Worm (Caenorhabditis elegans): ENCODE measurements around the gene gphr-2.

Gene gphr-2

DNA sequence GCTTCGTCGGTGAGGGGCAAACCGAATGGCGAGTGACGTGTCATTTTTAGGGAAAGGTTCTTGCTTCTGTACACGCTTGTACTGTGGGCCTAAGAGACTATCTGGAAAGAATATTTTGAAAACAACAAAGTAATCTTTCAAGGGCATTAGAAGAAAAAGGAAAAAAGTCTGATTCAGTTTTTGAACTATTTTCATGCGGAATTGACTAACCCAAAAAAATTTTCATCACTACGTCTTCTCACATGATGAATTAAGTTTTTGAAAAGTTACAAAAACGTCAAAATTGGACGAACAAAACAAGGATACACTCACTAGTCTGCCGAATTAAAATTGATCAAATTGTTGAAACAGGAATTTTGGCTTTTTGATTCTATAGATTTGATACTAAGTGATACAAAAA, 12.7 kb upstream of the gphr-2 start, which contains the start of gene C11H1.9:
Gene C11H1.9 (minus strand): TSS at position 101 of the 400 bp plus-strand sequence.
- no peak for TF ChIP-seq pha-4 (tag; optimal IDR thresholded peaks at IDR 0.05)

DNA sequence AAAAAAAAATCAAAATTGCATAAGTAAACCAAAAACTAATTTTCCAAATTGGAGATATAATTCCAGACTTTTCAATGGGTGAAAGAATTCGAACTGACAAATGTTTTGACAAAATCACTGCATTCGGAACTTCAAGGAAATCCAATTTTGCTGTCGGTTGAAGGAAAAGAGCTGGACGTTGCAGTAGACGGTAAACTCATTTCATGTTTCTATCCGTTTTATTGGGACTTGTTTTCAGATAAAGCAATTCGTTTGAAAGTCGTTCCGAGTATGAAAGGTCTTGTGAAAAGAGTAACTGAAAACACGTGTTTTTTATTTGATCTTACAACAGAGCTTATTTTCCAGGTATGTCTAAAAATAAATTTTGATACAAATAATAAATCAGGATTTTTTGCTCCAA, 8.6 kb upstream of the gphr-2 start:
- TF ChIP-seq pat-9 (tag; optimal IDR thresholded peaks at IDR 0.05) (no peak), pax-1 (tag; optimal IDR thresholded peaks at IDR 0.05) (no peak), unc-3 (GFP tag; conservative IDR thresholded peaks at IDR 0.05) (no peak), unc-3 (tag; optimal IDR thresholded peaks at IDR 0.05) (no peak), rnt-1 (tag; optimal IDR thresholded peaks at IDR 0.05) (no peak), pag-3 (tag; optimal IDR thresholded peaks at IDR 0.05; ENCODE audit: borderline replicate concordance) (no peak), ets-4 (tag; optimal IDR thresholded peaks at IDR 0.05) (no peak), ahr-1 (tag; optimal IDR thresholded peaks at IDR 0.05) (no peak), F13H6.1 (tag; optimal IDR thresholded peaks at IDR 0.05) (no peak), hlh-8 (tag; optimal IDR thresholded peaks at IDR 0.05) (no peak), ceh-24 (tag; optimal IDR thresholded peaks at IDR 0.05) (no peak), dve-1 (tag; optimal IDR thresholded peaks at IDR 0.05) (no peak), sox-2 (GFP tag; IDR thresholded peaks at IDR 0.05) (no peak), K09A11.1 (tag; optimal IDR thresholded peaks at IDR 0.05; ENCODE audit: insufficient read depth) (no peak), odd-2 (tag; optimal IDR thresholded peaks at IDR 0.05) (no peak), hlh-13 (GFP tag; optimal IDR thresholded peaks at IDR 0.05) (no peak), fkh-10 (GFP tag; optimal IDR thresholded peaks at IDR 0.05) (no peak), pha-2 (tag; optimal IDR thresholded peaks at IDR 0.05) (no peak), ceh-48 (tag; optimal IDR thresholded peaks at IDR 0.05) (no peak)

DNA sequence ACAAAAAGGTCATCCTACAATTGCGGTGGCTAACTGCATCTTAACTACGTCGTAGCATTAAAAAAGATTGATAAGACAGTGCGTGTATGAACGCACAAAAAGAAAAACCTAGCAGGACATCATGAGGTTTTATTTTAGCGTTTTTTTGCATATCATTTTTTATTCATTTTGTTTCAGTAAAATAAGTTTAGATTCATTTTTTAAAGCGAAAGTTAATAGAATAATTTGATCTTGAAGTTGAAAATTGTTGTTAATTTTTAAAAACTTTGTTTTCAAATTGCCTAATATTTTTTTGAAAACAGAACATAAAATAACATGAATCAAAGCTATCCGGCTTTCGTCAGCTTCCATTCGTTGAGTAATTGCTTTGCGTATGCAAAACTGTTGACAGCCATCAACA, 6.1 kb upstream of the gphr-2 start, which contains the start of gene prx-1:
Gene prx-1 (plus strand): TSS at position 301 of the 400 bp plus-strand sequence.
- TF ChIP-seq ztf-16 (tag; optimal IDR thresholded peaks at IDR 0.05) (no peak), hlh-6 (tag; optimal IDR thresholded peaks at IDR 0.05) (no peak), F13H6.1 (tag; optimal IDR thresholded peaks at IDR 0.05) (no peak), pros-1 (tag; optimal IDR thresholded peaks at IDR 0.05) (no peak), zip-5 (tag; optimal IDR thresholded peaks at IDR 0.05) (no peak), ceh-45 (GFP tag; IDR thresholded peaks at IDR 0.05) (no peak), eyg-1 (tag; optimal IDR thresholded peaks at IDR 0.05) (no peak), hlh-30 (tag; optimal IDR thresholded peaks at IDR 0.05; ENCODE audit: insufficient read depth) (no peak), fkh-6 (tag; optimal IDR thresholded peaks at IDR 0.05) (no peak), ttx-3 (tag; optimal IDR thresholded peaks at IDR 0.05) (no peak), ceh-31 (tag; optimal IDR thresholded peaks at IDR 0.05) (no peak), hlh-15 (tag; optimal IDR thresholded peaks at IDR 0.05) (no peak), nfya-1 (tag; optimal IDR thresholded peaks at IDR 0.05) (no peak)

DNA sequence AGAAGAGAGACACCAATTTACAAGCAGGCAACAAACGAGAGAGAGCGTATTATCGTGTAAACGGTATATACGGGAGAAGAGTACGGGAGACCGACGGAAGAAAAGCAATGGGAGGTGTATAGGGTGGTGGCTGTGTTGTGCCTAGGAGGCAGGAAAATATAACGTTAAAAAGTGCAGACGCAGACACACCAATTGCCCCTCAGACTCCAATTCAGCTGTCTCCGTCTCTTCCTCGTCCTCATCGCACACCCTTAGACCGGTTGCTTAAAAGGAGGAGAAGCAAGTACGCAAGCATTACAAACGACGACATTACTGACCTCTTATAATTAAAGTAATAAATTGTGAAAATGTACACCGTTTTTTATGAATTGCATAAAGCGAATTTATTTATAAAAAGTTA, 4.8 kb upstream of the gphr-2 start:
- no peak for TF ChIP-seq fkh-10 (GFP tag; optimal IDR thresholded peaks at IDR 0.05)
- TF ChIP-seq unc-42 (tag; optimal IDR thresholded peaks at IDR 0.05), result peak; percentile 69
- TF ChIP-seq ceh-31 (tag; optimal IDR thresholded peaks at IDR 0.05), result peak; percentile 87
- TF ChIP-seq ztf-16 (tag; optimal IDR thresholded peaks at IDR 0.05), result peak; percentile 40
- peak; percentile 47 for TF ChIP-seq dve-1 (tag; optimal IDR thresholded peaks at IDR 0.05)
- TF ChIP-seq hlh-13 (GFP tag; optimal IDR thresholded peaks at IDR 0.05), result no peak
- TF ChIP-seq elt-2 (tag; optimal IDR thresholded peaks at IDR 0.05), result peak; percentile 31
- TF ChIP-seq ceh-2 (tag; optimal IDR thresholded peaks at IDR 0.05), result peak; percentile 63
- peak; percentile 55 for TF ChIP-seq unc-55 (GFP tag; optimal IDR thresholded peaks at IDR 0.05)
- no peak for TF ChIP-seq ceh-14 (tag; optimal IDR thresholded peaks at IDR 0.05)
- TF ChIP-seq fkh-6 (tag; optimal IDR thresholded peaks at IDR 0.05), result no peak
- peak; percentile 5 for TF ChIP-seq ahr-1 (tag; optimal IDR thresholded peaks at IDR 0.05)
- TF ChIP-seq ceh-19 (GFP tag; optimal IDR thresholded peaks at IDR 0.05), result peak; percentile 60
- TF ChIP-seq C38D4.7 (GFP tag; optimal IDR thresholded peaks at IDR 0.05), result peak; percentile 9
- peak; percentile 92 for TF ChIP-seq pros-1 (tag; optimal IDR thresholded peaks at IDR 0.05)
- no peak for TF ChIP-seq madf-2 (tag; optimal IDR thresholded peaks at IDR 0.05)
- TF ChIP-seq nfya-1 (tag; optimal IDR thresholded peaks at IDR 0.05), result peak; percentile 86
- TF ChIP-seq hlh-30 (tag; optimal IDR thresholded peaks at IDR 0.05; ENCODE audit: insufficient read depth), result peak; percentile 21
- peak; percentile 7 for TF ChIP-seq che-1 (tag; optimal IDR thresholded peaks at IDR 0.05)
- peak; percentile 46 for TF ChIP-seq ceh-22 (tag; optimal IDR thresholded peaks at IDR 0.05)
- peak; percentile 57 for TF ChIP-seq pha-2 (tag; optimal IDR thresholded peaks at IDR 0.05)
- TF ChIP-seq sdc-2 (tag; optimal IDR thresholded peaks at IDR 0.05), result peak; percentile 70
- no peak for TF ChIP-seq pha-4 (tag; optimal IDR thresholded peaks at IDR 0.05)
- TF ChIP-seq ceh-30 (tag; optimal IDR thresholded peaks at IDR 0.05), result peak; percentile 24
- TF ChIP-seq tbx-2 (tag; optimal IDR thresholded peaks at IDR 0.05), result peak; percentile 73
- TF ChIP-seq pax-1 (tag; optimal IDR thresholded peaks at IDR 0.05), result peak; percentile 39
- peak; percentile 64 for TF ChIP-seq ceh-34 (tag; optimal IDR thresholded peaks at IDR 0.05)
- peak; percentile 67 for TF ChIP-seq ceh-18 (tag; optimal IDR thresholded peaks at IDR 0.05)
